Fruit fly (Drosophila melanogaster) whole organism, embryonic: ENCODE data around the gene Eip75B.

Source experiments
- ATbp ChIP-seq: fragments of 200-800 bp; sonication (Bioruptor generic); optimal IDR thresholded peaks from 2 replicates; lab custom pipeline; 2017; ENCODE audit warnings: missing biosample characterization, mild to moderate bottlenecking, missing genetic modification characterization, missing genetic modification reagents
- Antp ChIP-seq: fragments of 200-800 bp; sonication (Bioruptor generic); optimal IDR thresholded peaks from 3 replicates; lab custom pipeline; 2016; ENCODE audit warnings: missing biosample characterization, missing genetic modification characterization
- Bteb2 ChIP-seq: fragments of 200-800 bp; sonication (Bioruptor generic); optimal IDR thresholded peaks from 2 replicates; lab custom pipeline; 2016; ENCODE audit warnings: missing biosample characterization, missing genetic modification characterization
- CG10431 ChIP-seq: fragments of 200-800 bp; sonication (Bioruptor generic); optimal IDR thresholded peaks from 3 replicates; lab custom pipeline; 2018; ENCODE audit warnings: missing biosample characterization, mild to moderate bottlenecking, missing genetic modification characterization
- CG11504 ChIP-seq: fragments of 200-800 bp; sonication (Bioruptor generic); optimal IDR thresholded peaks from 3 replicates; lab custom pipeline; 2019; ENCODE audit warnings: missing biosample characterization, mild to moderate bottlenecking, missing genetic modification characterization, moderate library complexity
- CG13624 ChIP-seq: fragments of 200-800 bp; sonication (Bioruptor generic); optimal IDR thresholded peaks from 2 replicates; lab custom pipeline; 2016; ENCODE audit warnings: missing biosample characterization, missing genetic modification characterization
- CG15011 ChIP-seq: fragments of 200-800 bp; sonication (Bioruptor generic); optimal IDR thresholded peaks from 3 replicates; lab custom pipeline; 2018; ENCODE audit warnings: missing biosample characterization, mild to moderate bottlenecking, missing genetic modification characterization
- CG15269 ChIP-seq: fragments of 200-800 bp; sonication (Bioruptor generic); optimal IDR thresholded peaks from 2 replicates; lab custom pipeline; 2018; ENCODE audit warnings: missing biosample characterization, mild to moderate bottlenecking, missing genetic modification characterization, moderate library complexity
- CG15514 ChIP-seq: fragments of 200-800 bp; sonication (Bioruptor generic); optimal IDR thresholded peaks from 3 replicates; lab custom pipeline; 2017; ENCODE audit warnings: missing biosample characterization, missing genetic modification characterization, mild to moderate bottlenecking, moderate library complexity, missing genetic modification reagents
- CG18011 ChIP-seq: fragments of 200-800 bp; sonication (Bioruptor generic); optimal IDR thresholded peaks from 2 replicates; lab custom pipeline; 2017; ENCODE audit warnings: missing biosample characterization, missing genetic modification characterization, mild to moderate bottlenecking, moderate library complexity, missing genotype
- CG18262 ChIP-seq: fragments of 200-800 bp; optimal IDR thresholded peaks from 3 replicates; lab custom pipeline; 2019; ENCODE audit warnings: missing biosample characterization, mild to moderate bottlenecking, missing genetic modification characterization, moderate library complexity
- CG2875 ChIP-seq: fragments of 200-800 bp; sonication (Bioruptor generic); optimal IDR thresholded peaks from 2 replicates; lab custom pipeline; 2017; ENCODE audit warnings: missing biosample characterization, mild to moderate bottlenecking, missing genetic modification characterization, missing genetic modification reagents
- CG31365 ChIP-seq: fragments of 200-800 bp; sonication (Bioruptor generic); optimal IDR thresholded peaks from 2 replicates; lab custom pipeline; 2018; ENCODE audit warnings: missing biosample characterization, mild to moderate bottlenecking, missing genetic modification characterization
- CG4424 ChIP-seq: fragments of 200-800 bp; sonication (Bioruptor generic); optimal IDR thresholded peaks from 3 replicates; lab custom pipeline; 2016; ENCODE audit warnings: missing biosample characterization, missing genetic modification characterization
- CG6765 ChIP-seq: fragments of 200-800 bp; sonication (Bioruptor generic); optimal IDR thresholded peaks from 3 replicates; lab custom pipeline; 2017; ENCODE audit warnings: missing biosample characterization, mild to moderate bottlenecking, missing genetic modification characterization
- CG7372 ChIP-seq: fragments of 200-800 bp; sonication (Bioruptor generic); IDR thresholded peaks from 2 replicates; pipeline ENCODE4 v1.3.6; 2022; ENCODE audit warnings: missing biosample characterization, missing genetic modification characterization
- CG8290 ChIP-seq, 3 experiments: fragments of 200-800 bp; sonication (Bioruptor generic); optimal IDR thresholded peaks; 2 replicates each; lab custom pipeline; 2016 to 2019; ENCODE audit warnings: missing biosample characterization in 3 of 3, missing genetic modification characterization in 3 of 3, mild to moderate bottlenecking in 2 of 3, moderate library complexity in 1 of 3
- CkIIα-i1 ChIP-seq: fragments of 200-800 bp; sonication (Bioruptor generic); IDR thresholded peaks from 2 replicates; pipeline ENCODE4 v1.3.6; 2022; ENCODE audit warnings: missing biosample characterization, missing genetic modification characterization
- D19A ChIP-seq: fragments of 200-800 bp; optimal IDR thresholded peaks from 3 replicates; lab custom pipeline; 2019; ENCODE audit warnings: missing biosample characterization, mild to moderate bottlenecking, missing genetic modification characterization, moderate library complexity
- Dbx ChIP-seq: fragments of 200-800 bp; sonication (Bioruptor generic); IDR thresholded peaks from 3 replicates; pipeline ENCODE4 v1.3.6; 2022; ENCODE audit warnings: missing biosample characterization, missing genetic modification characterization
- E2f2 ChIP-seq: fragments of 200-800 bp; sonication (Bioruptor generic); IDR thresholded peaks from 2 replicates; pipeline ENCODE4 v1.3.6; 2022; ENCODE audit warnings: missing biosample characterization, missing genetic modification characterization
- Fer1 ChIP-seq: fragments of 200-800 bp; sonication (Bioruptor generic); optimal IDR thresholded peaks from 2 replicates; lab custom pipeline; 2017; ENCODE audit warnings: missing biosample characterization, mild to moderate bottlenecking, missing genetic modification characterization
- HLH4C ChIP-seq: fragments of 200-800 bp; sonication (Bioruptor generic); IDR thresholded peaks from 3 replicates; pipeline ENCODE4 v1.3.6; 2022; ENCODE audit warnings: missing biosample characterization, missing genetic modification characterization; ENCODE audit not compliant: partially characterized antibody
- HmgD ChIP-seq: fragments of 200-800 bp; sonication (Bioruptor generic); optimal IDR thresholded peaks from 3 replicates; lab custom pipeline; 2016; ENCODE audit warnings: missing biosample characterization, missing genetic modification characterization
- Hr39 ChIP-seq: fragments of >200 bp; optimal IDR thresholded peaks from 2 replicates; lab custom pipeline; 2017
- Med ChIP-seq: fragments of 200-800 bp; sonication (Bioruptor generic); peaks from one replicate; lab custom pipeline; 2016; ENCODE audit warnings: missing biosample characterization, missing genetic modification characterization, mild to moderate bottlenecking, inconsistent platforms, moderate library complexity
- NC2α ChIP-seq: fragments of 200-800 bp; sonication (Bioruptor generic); optimal IDR thresholded peaks from 2 replicates; lab custom pipeline; 2016; ENCODE audit warnings: missing biosample characterization, missing genetic modification characterization
- Pdp1 ChIP-seq, 2 experiments: fragments of 200-800 bp; sonication (Bioruptor generic); optimal IDR thresholded peaks; 3 replicates each; lab custom pipeline; 2016; ENCODE audit warnings: missing biosample characterization in 2 of 2, missing genetic modification characterization in 2 of 2, mild to moderate bottlenecking in 1 of 2, moderate library complexity in 1 of 2
- Rfx ChIP-seq: fragments of 200-800 bp; sonication (Bioruptor generic); IDR thresholded peaks from 2 replicates; pipeline ENCODE4 v1.3.6; 2022; ENCODE audit warnings: missing biosample characterization, missing genetic modification characterization
- Sry-δ ChIP-seq: fragments of 200-800 bp; sonication (Bioruptor generic); optimal IDR thresholded peaks from 2 replicates; lab custom pipeline; 2016; ENCODE audit warnings: missing biosample characterization, missing genetic modification characterization
- YL-1 ChIP-seq: fragments of 200-800 bp; sonication (Bioruptor generic); optimal IDR thresholded peaks from 3 replicates; lab custom pipeline; 2017; ENCODE audit warnings: missing biosample characterization, mild to moderate bottlenecking, missing genetic modification characterization
- cato ChIP-seq: fragments of 200-800 bp; sonication (Bioruptor generic); optimal IDR thresholded peaks from 2 replicates; lab custom pipeline; 2016; ENCODE audit warnings: missing biosample characterization, missing genetic modification characterization, borderline replicate concordance
- croc ChIP-seq: fragments of 200-800 bp; sonication (Bioruptor generic); conservative IDR thresholded peaks from 3 replicates; pipeline ENCODE4 v1.3.6; 2022; ENCODE audit warnings: missing biosample characterization, missing genetic modification characterization
- da ChIP-seq: fragments of 200-800 bp; sonication (Bioruptor generic); optimal IDR thresholded peaks from 2 replicates; lab custom pipeline; 2016; ENCODE audit warnings: missing biosample characterization, missing genetic modification characterization
- fd64A ChIP-seq: fragments of 200-800 bp; sonication (Bioruptor generic); optimal IDR thresholded peaks from 3 replicates; lab custom pipeline; 2018; ENCODE audit warnings: missing biosample characterization, mild to moderate bottlenecking, missing genetic modification characterization
- fu2 ChIP-seq: fragments of 200-800 bp; sonication (Bioruptor generic); optimal IDR thresholded peaks from 2 replicates; lab custom pipeline; 2016; ENCODE audit warnings: missing biosample characterization, missing genetic modification characterization
- gfzf ChIP-seq: fragments of 200-800 bp; sonication (Bioruptor generic); optimal IDR thresholded peaks from 2 replicates; lab custom pipeline; 2016; ENCODE audit warnings: missing biosample characterization, mild to moderate bottlenecking, missing genetic modification characterization, moderate library complexity
- gsb ChIP-seq: fragments of 200-800 bp; sonication (Bioruptor generic); IDR thresholded peaks from 2 replicates; pipeline ENCODE4 v1.3.6; 2022; ENCODE audit warnings: missing biosample characterization, missing genetic modification characterization
- lilli ChIP-seq: fragments of 200-800 bp; sonication (Bioruptor generic); optimal IDR thresholded peaks from 3 replicates; lab custom pipeline; 2016; ENCODE audit warnings: missing biosample characterization, missing genetic modification characterization
- lmd ChIP-seq: fragments of 200-800 bp; sonication (Bioruptor generic); IDR thresholded peaks from 2 replicates; pipeline ENCODE4 v1.3.6; 2022; ENCODE audit warnings: missing biosample characterization, missing genetic modification characterization
- mirr ChIP-seq: fragments of 200-800 bp; sonication (Bioruptor generic); optimal IDR thresholded peaks from 3 replicates; lab custom pipeline; 2018; ENCODE audit warnings: missing biosample characterization, mild to moderate bottlenecking, missing genetic modification characterization
- oc ChIP-seq: fragments of 200-800 bp; sonication (Bioruptor generic); optimal IDR thresholded peaks from 2 replicates; lab custom pipeline; 2018; ENCODE audit warnings: missing biosample characterization, mild to moderate bottlenecking, missing genetic modification characterization, moderate library complexity
- p53 ChIP-seq: fragments of 200-800 bp; sonication (Bioruptor generic); optimal IDR thresholded peaks from 2 replicates; lab custom pipeline; 2016; ENCODE audit warnings: missing biosample characterization, missing genetic modification characterization
- pan ChIP-seq, 4 experiments: fragments of >200 bp in 3 of 4; fragments of 200-800 bp in 1 of 4; sonication (Bioruptor generic) in 1 of 4; optimal IDR thresholded peaks in 3 of 4; IDR thresholded peaks in 1 of 4; 2 replicates each; pipeline versions ENCODE4 v1.3.6 to Lab custom; 2017 to 2022; ENCODE audit warnings: missing biosample characterization in 2 of 4, missing genetic modification characterization in 2 of 4, mixed read lengths in 1 of 4
- pita ChIP-seq: fragments of 200-800 bp; sonication (Bioruptor generic); optimal IDR thresholded peaks from 2 replicates; lab custom pipeline; 2017; ENCODE audit warnings: missing biosample characterization, mild to moderate bottlenecking, missing genetic modification characterization
- schlank ChIP-seq: fragments of 200-800 bp; sonication (Bioruptor generic); optimal IDR thresholded peaks from 2 replicates; lab custom pipeline; 2018; ENCODE audit warnings: missing biosample characterization, mild to moderate bottlenecking, missing genetic modification characterization
- shn ChIP-seq: fragments of 200-800 bp; sonication (Bioruptor generic); optimal IDR thresholded peaks from 3 replicates; lab custom pipeline; 2016; ENCODE audit warnings: missing biosample characterization, missing genetic modification characterization
- slbo ChIP-seq: fragments of 200-800 bp; sonication (Bioruptor generic); IDR thresholded peaks from 2 replicates; pipeline ENCODE4 v1.3.6; 2022; ENCODE audit warnings: missing biosample characterization, missing genetic modification characterization
- stc ChIP-seq: fragments of 200-800 bp; sonication (Bioruptor generic); IDR thresholded peaks from 2 replicates; pipeline ENCODE4 v1.3.6; 2022; ENCODE audit warnings: missing biosample characterization, missing genetic modification characterization
- stwl ChIP-seq: fragments of 200-800 bp; sonication (Bioruptor generic); optimal IDR thresholded peaks from 3 replicates; lab custom pipeline; 2018; ENCODE audit warnings: missing biosample characterization, mild to moderate bottlenecking, missing genetic modification characterization, moderate library complexity
- zfh2 ChIP-seq: fragments of 200-800 bp; sonication (Bioruptor generic); optimal IDR thresholded peaks from 2 replicates; lab custom pipeline; 2016; ENCODE audit warnings: missing biosample characterization, missing genetic modification characterization

The Eip75B gene

DNA sequence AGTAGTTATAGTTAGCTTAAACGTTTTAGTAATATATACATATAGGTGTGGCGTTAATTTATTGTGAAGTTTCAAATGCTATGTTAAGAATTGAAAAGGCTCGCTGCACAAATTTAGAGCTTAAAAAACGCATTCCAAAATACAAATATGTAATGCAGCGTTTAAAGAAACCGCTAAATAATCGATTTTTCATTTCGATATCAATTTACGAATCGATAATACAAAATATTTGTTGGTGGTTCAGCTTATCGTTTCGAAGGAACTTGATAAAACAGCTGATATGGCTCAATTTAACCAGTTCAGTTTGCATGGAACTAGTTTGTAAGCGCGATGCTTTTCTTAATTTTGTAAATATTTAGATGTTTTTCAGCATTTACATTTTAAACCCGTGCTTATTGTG is 48.2 kb upstream of the Eip75B start, which contains the start of the genes CG32195 and CG7341 (continued):
- TF ChIP-seq CG6765 (GFP tag; lab: Kevin White, UChicago): no peak
- TF ChIP-seq pan (optimal IDR thresholded peaks at IDR 0.05; lab: Kevin White, UChicago): no peak
- TF ChIP-seq pan (GFP tag; optimal IDR thresholded peaks at IDR 0.05 in 1 of 2, IDR thresholded peaks at IDR 0.05 in 1 of 2): no peak
- TF ChIP-seq cato (GFP tag; lab: Kevin White, UChicago): no peak
- TF ChIP-seq fd64A (GFP tag; lab: Kevin White, UChicago): no peak
- TF ChIP-seq oc (tag; lab: Kevin White, UChicago): no peak
- TF ChIP-seq CG18011: no peak
- no peak for TF ChIP-seq CG31365 (tag; lab: Kevin White, UChicago)
- no peak for TF ChIP-seq fu2 (GFP tag; lab: Kevin White, UChicago)
- no peak for TF ChIP-seq CG4424 (GFP tag; lab: Kevin White, UChicago)
- peak; percentile 99 for TF ChIP-seq CG15514 (GFP tag; lab: Kevin White, UChicago)
- no peak for TF ChIP-seq CG18262 (tag; lab: Kevin White, UChicago)
- TF ChIP-seq CkIIα-i1 (GFP tag; lab: Robert Waterston, UW): no peak
- no peak for TF ChIP-seq ATbp (GFP tag; lab: Kevin White, UChicago)
- TF ChIP-seq CG7372 (GFP tag; lab: Robert Waterston, UW): no peak
- no peak for TF ChIP-seq Antp (GFP tag; lab: Kevin White, UChicago)
- no peak for TF ChIP-seq da (GFP tag; lab: Kevin White, UChicago)
- TF ChIP-seq Rfx (GFP tag; lab: Robert Waterston, UW): no peak
- TF ChIP-seq schlank (tag; lab: Kevin White, UChicago): no peak
- no peak for TF ChIP-seq NC2α
- TF ChIP-seq Med (GFP tag; lab: Kevin White, UChicago): no peak
- no peak for TF ChIP-seq stc
- TF ChIP-seq mirr (GFP tag; lab: Kevin White, UChicago): no peak
- no peak for TF ChIP-seq croc (GFP tag; lab: Robert Waterston, UW)
- no peak for TF ChIP-seq p53
- TF ChIP-seq HLH4C (GFP tag; lab: Robert Waterston, UW): peak; percentile 88
- no peak for TF ChIP-seq CG10431
- no peak for TF ChIP-seq pita (GFP tag; lab: Kevin White, UChicago)
- TF ChIP-seq Sry-δ: peak; percentile 37
- no peak for TF ChIP-seq lilli (GFP tag; lab: Kevin White, UChicago)
- no peak for TF ChIP-seq CG8290 (GFP tag; optimal IDR thresholded peaks at IDR 0.05; lab: Kevin White, UChicago)
- no peak for TF ChIP-seq CG8290 (tag; optimal IDR thresholded peaks at IDR 0.05; lab: Kevin White, UChicago)
- peak; percentile 23 for TF ChIP-seq Fer1 (GFP tag; lab: Kevin White, UChicago)
- TF ChIP-seq Hr39 (lab: Kevin White, UChicago): no peak
- TF ChIP-seq gsb (GFP tag; lab: Robert Waterston, UW): no peak
- TF ChIP-seq Dbx (GFP tag; lab: Robert Waterston, UW): no peak
- no peak for TF ChIP-seq Bteb2 (GFP tag; lab: Kevin White, UChicago)
- no peak for TF ChIP-seq gfzf (GFP tag; lab: Kevin White, UChicago)
- no peak for TF ChIP-seq Pdp1 (GFP tag; optimal IDR thresholded peaks at IDR 0.05; lab: Kevin White, UChicago)
- TF ChIP-seq lmd: no peak
- TF ChIP-seq shn: no peak
- TF ChIP-seq HmgD (GFP tag; lab: Kevin White, UChicago): no peak
- TF ChIP-seq YL-1 (GFP tag; lab: Kevin White, UChicago): no peak
- peak; percentile 83 for TF ChIP-seq stwl (tag; lab: Kevin White, UChicago)
- no peak for TF ChIP-seq CG13624
- TF ChIP-seq CG11504 (tag; lab: Kevin White, UChicago): no peak
- TF ChIP-seq slbo (GFP tag; lab: Robert Waterston, UW): no peak
- TF ChIP-seq zfh2 (GFP tag; lab: Kevin White, UChicago): no peak
- TF ChIP-seq E2f2 (GFP tag; lab: Robert Waterston, UW): peak; percentile 95
- no peak for TF ChIP-seq CG15011 (GFP tag; lab: Kevin White, UChicago)
- TF ChIP-seq CG2875 (GFP tag; lab: Kevin White, UChicago): no peak
- TF ChIP-seq D19A (tag; lab: Kevin White, UChicago): peak; percentile 84
- no peak for TF ChIP-seq CG15269 (tag; lab: Kevin White, UChicago)
